Worm (Caenorhabditis elegans) whole organism, L2 larva: Measurements from ENCODE around the gene C28D4.7.

Experiments used
- R02D3.7 ChIP-seq: fragments of 150-350 bp; optimal IDR thresholded peaks from 2 replicates; lab custom pipeline; 2014; ENCODE audit warnings: missing biosample characterization, missing genetic modification characterization
- dmd-4 ChIP-seq: sonication (generic microtip); optimal IDR thresholded peaks from 2 replicates; lab custom pipeline; 2017; ENCODE audit warnings: missing biosample characterization, missing genetic modification characterization
- elt-3 ChIP-seq: sonication (generic microtip); optimal IDR thresholded peaks from 2 replicates; lab custom pipeline; 2017; ENCODE audit warnings: missing biosample characterization, missing genetic modification characterization
- lin-11 ChIP-seq: fragments of 150-350 bp; sonication (generic microtip); optimal IDR thresholded peaks from 2 replicates; lab custom pipeline; 2014; ENCODE audit warnings: missing biosample characterization, missing genetic modification characterization, inconsistent platforms, mixed read lengths
- unc-62 ChIP-seq: fragments of 150-350 bp; optimal IDR thresholded peaks from 2 replicates; lab custom pipeline; 2014; ENCODE audit warnings: missing biosample characterization, missing genetic modification reagents, missing genetic modification characterization

ce11 chrIV:9777535-9777934 is 34.6 kb upstream of the C28D4.7 start, which contains the start of gene sna-2:
- no peak for TF ChIP-seq R02D3.7 (tag; lab: Kevin White, UChicago)
- no peak for TF ChIP-seq lin-11
- TF ChIP-seq dmd-4 (tag; lab: Kevin White, UChicago), result no peak
- no peak for TF ChIP-seq elt-3
- no peak for TF ChIP-seq unc-62 (GFP tag; lab: Kevin White, UChicago)
